Fruit fly (Drosophila melanogaster) whole organism, embryonic: ENCODE data around the gene CG4000.

Source experiments
- Atf6 ChIP-seq: fragments of 200-800 bp; sonication (Bioruptor generic); IDR thresholded peaks from 2 replicates; pipeline ENCODE4 v1.3.6; 2022; ENCODE audit warnings: missing biosample characterization, missing genetic modification characterization
- B-H2 ChIP-seq: fragments of 200-800 bp; sonication (Bioruptor generic); optimal IDR thresholded peaks from 2 replicates; lab custom pipeline; 2018; ENCODE audit warnings: missing biosample characterization, mild to moderate bottlenecking, missing genetic modification characterization
- CG10543 ChIP-seq: fragments of 200-800 bp; sonication (Bioruptor generic); optimal IDR thresholded peaks from 3 replicates; lab custom pipeline; 2017; ENCODE audit warnings: missing biosample characterization, mild to moderate bottlenecking, missing genetic modification characterization, moderate library complexity
- CG11696 ChIP-seq: fragments of 200-800 bp; sonication (Bioruptor generic); IDR thresholded peaks from 2 replicates; pipeline ENCODE4 v1.3.6; 2022; ENCODE audit warnings: missing biosample characterization, missing genetic modification characterization
- CG13287 ChIP-seq: fragments of 200-800 bp; sonication (Bioruptor generic); IDR thresholded peaks from 2 replicates; pipeline ENCODE4 v1.3.6; 2022; ENCODE audit warnings: missing biosample characterization, missing genetic modification characterization; ENCODE audit not compliant: partially characterized antibody
- CG13775 ChIP-seq: fragments of 200-800 bp; sonication (Bioruptor generic); optimal IDR thresholded peaks from 3 replicates; lab custom pipeline; 2017; ENCODE audit warnings: missing biosample characterization, mild to moderate bottlenecking, missing genetic modification characterization
- CG13894 ChIP-seq: fragments of 200-800 bp; sonication (Bioruptor generic); optimal IDR thresholded peaks from 3 replicates; lab custom pipeline; 2018; ENCODE audit warnings: missing biosample characterization, mild to moderate bottlenecking, missing genetic modification characterization, moderate library complexity
- CG1529 ChIP-seq: fragments of 200-800 bp; sonication (Bioruptor generic); optimal IDR thresholded peaks from 3 replicates; lab custom pipeline; 2018; ENCODE audit warnings: missing biosample characterization, missing genetic modification characterization
- CG15479 ChIP-seq: fragments of 200-800 bp; sonication (Bioruptor generic); optimal IDR thresholded peaks from 3 replicates; lab custom pipeline; 2019; ENCODE audit warnings: missing biosample characterization, mild to moderate bottlenecking, missing genetic modification characterization, moderate library complexity
- CG18476 ChIP-seq: fragments of 200-800 bp; sonication (Bioruptor generic); optimal IDR thresholded peaks from 2 replicates; lab custom pipeline; 2016; ENCODE audit warnings: missing biosample characterization, mild to moderate bottlenecking, missing genetic modification characterization
- CG18599 ChIP-seq: fragments of 200-800 bp; sonication (Bioruptor generic); optimal IDR thresholded peaks from 3 replicates; lab custom pipeline; 2017; ENCODE audit warnings: missing biosample characterization, missing genetic modification characterization, mild to moderate bottlenecking, moderate library complexity, missing genetic modification reagents
- CG2678 ChIP-seq: fragments of 200-800 bp; sonication (Bioruptor generic); optimal IDR thresholded peaks from 3 replicates; lab custom pipeline; 2019; ENCODE audit warnings: missing biosample characterization, mild to moderate bottlenecking, missing genetic modification characterization, moderate library complexity
- CG4617 ChIP-seq: fragments of 200-800 bp; sonication (Bioruptor generic); optimal IDR thresholded peaks from 3 replicates; lab custom pipeline; 2016; ENCODE audit warnings: missing biosample characterization, missing genetic modification characterization, borderline replicate concordance
- CG6765 ChIP-seq: fragments of 200-800 bp; sonication (Bioruptor generic); optimal IDR thresholded peaks from 3 replicates; lab custom pipeline; 2017; ENCODE audit warnings: missing biosample characterization, mild to moderate bottlenecking, missing genetic modification characterization
- CG8290 ChIP-seq, 3 experiments: fragments of 200-800 bp; sonication (Bioruptor generic); optimal IDR thresholded peaks; 2 replicates each; lab custom pipeline; 2016 to 2019; ENCODE audit warnings: missing biosample characterization in 3 of 3, missing genetic modification characterization in 3 of 3, mild to moderate bottlenecking in 2 of 3, moderate library complexity in 1 of 3
- CG8924 ChIP-seq: fragments of 200-800 bp; optimal IDR thresholded peaks from 3 replicates; lab custom pipeline; 2019; ENCODE audit warnings: missing biosample characterization, mild to moderate bottlenecking, missing genetic modification characterization, moderate library complexity
- CkIIα-i1 ChIP-seq: fragments of 200-800 bp; sonication (Bioruptor generic); IDR thresholded peaks from 2 replicates; pipeline ENCODE4 v1.3.6; 2022; ENCODE audit warnings: missing biosample characterization, missing genetic modification characterization
- Deaf1 ChIP-seq: fragments of 200-800 bp; optimal IDR thresholded peaks from 3 replicates; lab custom pipeline; 2019; ENCODE audit warnings: missing biosample characterization, mild to moderate bottlenecking, missing genetic modification characterization, moderate library complexity
- Fer1 ChIP-seq: fragments of 200-800 bp; sonication (Bioruptor generic); optimal IDR thresholded peaks from 2 replicates; lab custom pipeline; 2017; ENCODE audit warnings: missing biosample characterization, mild to moderate bottlenecking, missing genetic modification characterization
- Gug ChIP-seq: fragments of 200-800 bp; sonication (Bioruptor generic); IDR thresholded peaks from 4 replicates; pipeline ENCODE4 v1.3.6; 2022; ENCODE audit warnings: missing biosample characterization, missing genetic modification characterization
- Hr51 ChIP-seq, 2 experiments: fragments of 200-800 bp; sonication (Bioruptor generic); optimal IDR thresholded peaks; 2 replicates in 1 of 2; 3 replicates in 1 of 2; lab custom pipeline; 2016 to 2018; ENCODE audit warnings: missing biosample characterization in 2 of 2, missing genetic modification characterization in 2 of 2, mild to moderate bottlenecking in 1 of 2, moderate library complexity in 1 of 2
- Jarid2 ChIP-seq: fragments of 200-800 bp; sonication (Bioruptor generic); optimal IDR thresholded peaks from 3 replicates; lab custom pipeline; 2017; ENCODE audit warnings: mild to moderate bottlenecking, missing biosample characterization, missing genetic modification reagents, missing genetic modification characterization
- Lpt ChIP-seq: fragments of >200 bp; optimal IDR thresholded peaks from 2 replicates; lab custom pipeline; 2018; ENCODE audit warnings: missing biosample characterization, missing genetic modification characterization
- Meics ChIP-seq: fragments of 200-800 bp; sonication (Bioruptor generic); optimal IDR thresholded peaks from 2 replicates; lab custom pipeline; 2017; ENCODE audit warnings: missing biosample characterization, mild to moderate bottlenecking, missing genetic modification characterization
- Ptx1 ChIP-seq: fragments of 200-800 bp; sonication (Bioruptor generic); IDR thresholded peaks from 2 replicates; pipeline ENCODE4 v1.3.6; 2022; ENCODE audit warnings: missing biosample characterization, missing genetic modification characterization
- Sox100B ChIP-seq: fragments of 200-800 bp; sonication (Bioruptor generic); optimal IDR thresholded peaks from 3 replicates; lab custom pipeline; 2018; ENCODE audit warnings: missing biosample characterization, mild to moderate bottlenecking, missing genetic modification characterization
- Ssrp ChIP-seq: fragments of 200-800 bp; sonication (Bioruptor generic); optimal IDR thresholded peaks from 2 replicates; lab custom pipeline; 2018; ENCODE audit warnings: missing biosample characterization, mild to moderate bottlenecking, missing genetic modification characterization, moderate library complexity
- Xbp1 ChIP-seq: fragments of 200-800 bp; sonication (Bioruptor generic); optimal IDR thresholded peaks from 3 replicates; lab custom pipeline; 2016; ENCODE audit warnings: missing biosample characterization, mild to moderate bottlenecking, missing genetic modification characterization
- abd-A ChIP-seq: fragments of 200-800 bp; sonication (Bioruptor generic); optimal IDR thresholded peaks from 3 replicates; lab custom pipeline; 2019; ENCODE audit warnings: missing biosample characterization, mild to moderate bottlenecking, missing genetic modification characterization, moderate library complexity
- amos ChIP-seq: fragments of 200-800 bp; sonication (Bioruptor generic); IDR thresholded peaks from 2 replicates; pipeline ENCODE4 v1.3.6; 2022; ENCODE audit warnings: missing biosample characterization, missing genetic modification characterization; ENCODE audit not compliant: partially characterized antibody
- bigmax ChIP-seq: fragments of 200-800 bp; sonication (Bioruptor generic); optimal IDR thresholded peaks from 2 replicates; lab custom pipeline; 2018; ENCODE audit warnings: missing biosample characterization, mild to moderate bottlenecking, missing genetic modification characterization
- cas ChIP-seq: fragments of 200-800 bp; sonication (Bioruptor generic); IDR thresholded peaks from 2 replicates; pipeline ENCODE4 v1.3.6; 2022; ENCODE audit warnings: missing biosample characterization, missing genetic modification characterization
- chinmo ChIP-seq: fragments of 200-800 bp; sonication (Bioruptor generic); IDR thresholded peaks from 4 replicates; pipeline ENCODE4 v1.3.6; 2022; ENCODE audit warnings: missing biosample characterization, missing genetic modification characterization; ENCODE audit not compliant: partially characterized antibody
- en ChIP-seq: fragments of 200-800 bp; sonication (Bioruptor generic); optimal IDR thresholded peaks from 2 replicates; lab custom pipeline; 2016; ENCODE audit warnings: missing biosample characterization, missing genetic modification characterization
- gcm ChIP-seq: fragments of 200-800 bp; sonication (Bioruptor generic); optimal IDR thresholded peaks from 2 replicates; lab custom pipeline; 2019; ENCODE audit warnings: missing biosample characterization, mild to moderate bottlenecking, missing genetic modification characterization, moderate library complexity
- ind ChIP-seq: fragments of 200-800 bp; sonication (Bioruptor generic); optimal IDR thresholded peaks from 3 replicates; lab custom pipeline; 2016; ENCODE audit warnings: missing biosample characterization, missing genetic modification characterization
- jumu ChIP-seq: fragments of 200-800 bp; sonication (Bioruptor generic); optimal IDR thresholded peaks from 3 replicates; lab custom pipeline; 2016; ENCODE audit warnings: missing biosample characterization, missing genetic modification characterization
- kay ChIP-seq: fragments of 200-800 bp; sonication (Bioruptor generic); optimal IDR thresholded peaks from 2 replicates; lab custom pipeline; 2016; ENCODE audit warnings: missing biosample characterization, missing genetic modification characterization
- lab ChIP-seq: fragments of 200-800 bp; sonication (Bioruptor generic); optimal IDR thresholded peaks from 3 replicates; lab custom pipeline; 2017; ENCODE audit warnings: missing biosample characterization, missing genetic modification characterization, mild to moderate bottlenecking, moderate library complexity, missing genetic modification reagents
- lola ChIP-seq, 3 experiments: fragments of >200 bp in 2 of 3; fragments of 200-800 bp in 1 of 3; sonication (Bioruptor generic) in 1 of 3; optimal IDR thresholded peaks; 2 replicates each; lab custom pipeline; 2017 to 2019; ENCODE audit warnings: missing biosample characterization in 3 of 3, missing genetic modification characterization in 3 of 3, mild to moderate bottlenecking in 1 of 3, moderate library complexity in 1 of 3
- pfk ChIP-seq: fragments of 200-800 bp; sonication (Bioruptor generic); optimal IDR thresholded peaks from 2 replicates; lab custom pipeline; 2018; ENCODE audit warnings: missing biosample characterization, mild to moderate bottlenecking, missing genetic modification characterization, moderate library complexity
- ranshi ChIP-seq: fragments of 200-800 bp; sonication (Bioruptor generic); IDR thresholded peaks from 2 replicates; pipeline ENCODE4 v1.3.6; 2022; ENCODE audit warnings: missing biosample characterization, missing genetic modification characterization
- row ChIP-seq: fragments of 200-800 bp; sonication (Bioruptor generic); IDR thresholded peaks from 3 replicates; pipeline ENCODE4 v1.3.6; 2022; ENCODE audit warnings: missing biosample characterization, missing genetic modification characterization
- salm ChIP-seq: fragments of 200-800 bp; sonication (Bioruptor generic); optimal IDR thresholded peaks from 2 replicates; lab custom pipeline; 2018; ENCODE audit warnings: missing biosample characterization, mild to moderate bottlenecking, missing genetic modification characterization
- scrt ChIP-seq: fragments of 200-800 bp; sonication (Bioruptor generic); optimal IDR thresholded peaks from 2 replicates; lab custom pipeline; 2018; ENCODE audit warnings: missing biosample characterization, mild to moderate bottlenecking, missing genetic modification characterization, moderate library complexity
- sr ChIP-seq: fragments of 200-800 bp; sonication (Bioruptor generic); IDR thresholded peaks from 3 replicates; pipeline ENCODE4 v1.3.6; 2022; ENCODE audit warnings: missing biosample characterization, missing genetic modification characterization
- vvl ChIP-seq: fragments of 200-800 bp; sonication (Bioruptor generic); IDR thresholded peaks from 2 replicates; pipeline ENCODE4 v1.3.6; 2022; ENCODE audit warnings: missing biosample characterization, missing genetic modification characterization
- zf30C ChIP-seq: fragments of 200-800 bp; sonication (Bioruptor generic); optimal IDR thresholded peaks from 3 replicates; lab custom pipeline; 2018; ENCODE audit warnings: missing biosample characterization, mild to moderate bottlenecking, missing genetic modification characterization

CG4000 gene

DNA sequence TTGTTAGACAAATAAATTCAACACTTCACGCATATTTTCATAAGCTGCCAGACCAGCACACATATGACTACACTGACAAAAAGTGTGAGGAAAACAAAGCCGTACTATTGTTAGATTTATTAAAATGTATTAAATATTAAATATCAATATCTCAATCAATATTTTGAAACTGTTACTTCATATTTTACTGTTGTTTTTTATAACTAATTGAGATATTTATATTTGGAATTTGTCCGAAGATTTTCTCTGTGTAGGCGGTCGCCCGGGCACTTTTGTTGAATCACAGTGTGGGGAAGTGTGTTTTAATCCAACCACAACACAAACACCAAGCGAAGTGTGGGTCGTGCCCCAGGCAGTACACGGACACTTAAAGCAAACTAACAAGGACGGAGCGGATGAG, 42.1 kb upstream of the CG4000 start (continued):
- no peak for TF ChIP-seq Ssrp (tag; lab: Kevin White, UChicago)
- no peak for TF ChIP-seq ranshi (GFP tag; lab: Robert Waterston, UW)
- TF ChIP-seq Meics (GFP tag; lab: Kevin White, UChicago) = peak; percentile 26
- TF ChIP-seq lab (GFP tag; lab: Kevin White, UChicago) = peak; percentile 51
- 0 out of 2 replicates have a peak, but pooled peaks have one; percentile 13 for TF ChIP-seq vvl (GFP tag; lab: Robert Waterston, UW)
- peak in 1 of 2 experiments; percentile 30 for TF ChIP-seq Hr51 (GFP tag; optimal IDR thresholded peaks at IDR 0.05; lab: Kevin White, UChicago)
- TF ChIP-seq Ptx1 (GFP tag; lab: Robert Waterston, UW) = 0 out of 2 replicates have a peak, but pooled peaks have one; percentile 13
- peak; percentile 52 for TF ChIP-seq Fer1 (GFP tag; lab: Kevin White, UChicago)
- no peak for TF ChIP-seq B-H2 (GFP tag; lab: Kevin White, UChicago)
- peak; percentile 45; the same call in 1 of the 3 replicates for TF ChIP-seq row (GFP tag; lab: Robert Waterston, UW)
- no peak for TF ChIP-seq Xbp1

DNA sequence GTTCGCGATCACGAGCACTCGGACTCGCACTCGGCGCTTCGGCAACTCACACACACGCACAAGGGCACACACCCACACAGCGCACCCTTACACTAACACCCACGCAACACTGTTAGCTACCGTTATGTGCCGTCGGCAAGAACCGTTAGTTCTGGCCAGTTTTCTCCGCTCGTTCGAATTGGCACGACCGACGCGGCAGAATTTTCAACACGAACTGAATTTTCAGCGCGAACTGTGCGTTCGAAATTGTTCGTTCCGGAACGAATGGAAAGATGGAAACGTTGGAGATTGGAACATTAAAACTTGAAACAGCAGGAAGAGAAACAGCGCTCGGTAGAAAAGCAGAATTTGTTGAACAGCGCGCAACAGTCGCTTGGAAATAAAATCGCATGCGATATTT, 37.2 kb upstream of the CG4000 start, which contains the start of gene Oamb:
Gene Oamb, minus strand, starts transcription at position 218 of the 400 bp plus-strand sequence.
- TF ChIP-seq pfk (GFP tag; lab: Kevin White, UChicago) = peak; percentile 96
- no peak for TF ChIP-seq ind (GFP tag; lab: Kevin White, UChicago)
- TF ChIP-seq CG4617 (GFP tag; lab: Kevin White, UChicago) = no peak
- TF ChIP-seq CG8290 (GFP tag; optimal IDR thresholded peaks at IDR 0.05; lab: Kevin White, UChicago) = no peak
- peak in 1 of 2 experiments; percentile 16 for TF ChIP-seq CG8290 (tag; optimal IDR thresholded peaks at IDR 0.05; lab: Kevin White, UChicago)
- TF ChIP-seq jumu (GFP tag; lab: Kevin White, UChicago) = no peak
- TF ChIP-seq Deaf1 = peak; percentile 87
- no peak for TF ChIP-seq CG18476
- no peak for TF ChIP-seq zf30C (GFP tag; lab: Kevin White, UChicago)
- no peak for TF ChIP-seq en (GFP tag; lab: Kevin White, UChicago)
- TF ChIP-seq Atf6 (GFP tag; lab: Robert Waterston, UW) = no peak
- no peak for TF ChIP-seq CG10543 (GFP tag; lab: Kevin White, UChicago)
- TF ChIP-seq Jarid2 (GFP tag; lab: Kevin White, UChicago) = peak; percentile 59
- no peak for TF ChIP-seq CG13775 (GFP tag; lab: Kevin White, UChicago)
- TF ChIP-seq CkIIα-i1 = no peak
- TF ChIP-seq CG13287 (GFP tag; lab: Robert Waterston, UW) = no peak
- TF ChIP-seq kay (GFP tag; lab: Kevin White, UChicago) = no peak
- no peak for TF ChIP-seq bigmax (GFP tag; lab: Kevin White, UChicago)
- TF ChIP-seq CG11696 (GFP tag; lab: Robert Waterston, UW) = no peak
- no peak for TF ChIP-seq chinmo (GFP tag; lab: Robert Waterston, UW)
- peak; percentile 59 for TF ChIP-seq CG1529
- no peak for TF ChIP-seq CG2678 (tag; lab: Kevin White, UChicago)
- TF ChIP-seq Lpt (GFP tag; lab: Kevin White, UChicago) = no peak
- peak; percentile 14; the same call in 1 of the 2 replicates for TF ChIP-seq amos (GFP tag; lab: Robert Waterston, UW)
- no peak for TF ChIP-seq CG8924 (tag; lab: Kevin White, UChicago)
- TF ChIP-seq Gug = no peak
- TF ChIP-seq CG6765 (GFP tag; lab: Kevin White, UChicago) = no peak
- no peak for TF ChIP-seq Sox100B (GFP tag; lab: Kevin White, UChicago)
- TF ChIP-seq abd-A (tag; lab: Kevin White, UChicago) = peak; percentile 30
- no peak for TF ChIP-seq salm (tag; lab: Kevin White, UChicago)
- TF ChIP-seq CG18599 = no peak
- peak; percentile 25 for TF ChIP-seq scrt (GFP tag; lab: Kevin White, UChicago)
- peak; percentile 8 for TF ChIP-seq CG13894 (tag; lab: Kevin White, UChicago)
- TF ChIP-seq sr (GFP tag; lab: Robert Waterston, UW) = no peak
- TF ChIP-seq CG15479 (GFP tag; lab: Kevin White, UChicago) = peak; percentile 16
- TF ChIP-seq cas (GFP tag; lab: Robert Waterston, UW) = no peak
- TF ChIP-seq lola (GFP tag; optimal IDR thresholded peaks at IDR 0.05; lab: Kevin White, UChicago) = no peak
- no peak for TF ChIP-seq gcm
